Fruit fly (Drosophila melanogaster): ENCODE measurements around the gene Sec20.

Gene Sec20

dm6 chr3R:5853032-5853431 lies 28.7 kb upstream of the Sec20 start, which contains the start of gene CG34287:
CG34287 (plus strand) TSS chr3R:5853332.
- TF ChIP-seq rgr (GFP tag; optimal IDR thresholded peaks at IDR 0.05) (no peak), CG9705 (GFP tag; optimal IDR thresholded peaks at IDR 0.05) (no peak), Abd-B (GFP tag; optimal IDR thresholded peaks at IDR 0.05) (no peak), Sp1 (GFP tag; optimal IDR thresholded peaks at IDR 0.05) (no peak), pan (optimal IDR thresholded peaks at IDR 0.05) (no peak), h (GFP tag; optimal IDR thresholded peaks at IDR 0.05) (no peak), Dif (GFP tag; optimal IDR thresholded peaks at IDR 0.05; ENCODE audit: partially characterized antibody) (no peak), HLH106 (tag; optimal IDR thresholded peaks at IDR 0.05) (no peak), Jra (GFP tag; optimal IDR thresholded peaks at IDR 0.05) (no peak), Hr83 (GFP tag; optimal IDR thresholded peaks at IDR 0.05; ENCODE audit: poor library complexity, severe bottlenecking) (no peak), Vsx2 (GFP tag; optimal IDR thresholded peaks at IDR 0.05; ENCODE audit: partially characterized antibody) (no peak)

dm6 chr3R:5846570-5847270 lies 22.4 kb upstream of the Sec20 start, which contains the start of gene CG14676:
CG14676 (plus strand) TSS chr3R:5847220.
- peak; percentile 14 for TF ChIP-seq Myc (optimal IDR thresholded peaks at IDR 0.05)
- TF ChIP-seq Jra (GFP tag; optimal IDR thresholded peaks at IDR 0.05), result no peak
- TF ChIP-seq Hnf4 (GFP tag; optimal IDR thresholded peaks at IDR 0.05), result no peak

dm6 chr3R:5843516-5843915 lies 19.2 kb upstream of the Sec20 start:
- no peak for TF ChIP-seq dl (GFP tag; optimal IDR thresholded peaks at IDR 0.05; ENCODE audit: insufficient read depth in 1 of 2, partially characterized antibody in 2 of 2)
- TF ChIP-seq N (GFP tag; optimal IDR thresholded peaks at IDR 0.05), result no peak
- no peak for TF ChIP-seq Rel (GFP tag; optimal IDR thresholded peaks at IDR 0.05)
- TF ChIP-seq Rel (tag; optimal IDR thresholded peaks at IDR 0.05), result no peak
- no peak for TF ChIP-seq CG32264 (GFP tag; optimal IDR thresholded peaks at IDR 0.05)
- TF ChIP-seq br (GFP tag; optimal IDR thresholded peaks at IDR 0.05), result no peak
- no peak for TF ChIP-seq fru (GFP tag; optimal IDR thresholded peaks at IDR 0.05)
- no peak for TF ChIP-seq h (GFP tag; optimal IDR thresholded peaks at IDR 0.05)
- no peak for TF ChIP-seq CrebA (GFP tag; optimal IDR thresholded peaks at IDR 0.05; ENCODE audit: borderline replicate concordance)
- TF ChIP-seq Myc (optimal IDR thresholded peaks at IDR 0.05), result no peak
- TF ChIP-seq dsf (GFP tag; optimal IDR thresholded peaks at IDR 0.05; ENCODE audit: borderline replicate concordance), result no peak
- TF ChIP-seq Vsx2 (GFP tag; optimal IDR thresholded peaks at IDR 0.05; ENCODE audit: partially characterized antibody), result no peak
- TF ChIP-seq Mio (GFP tag; optimal IDR thresholded peaks at IDR 0.05), result no peak

- peak; percentile 6 for TF ChIP-seq h (GFP tag; optimal IDR thresholded peaks at IDR 0.05)
- no peak for TF ChIP-seq lola (GFP tag; optimal IDR thresholded peaks at IDR 0.05)
These were observed 17.0 kb upstream of the Sec20 start for dm6 chr3R:5841290-5841689.

- TF ChIP-seq lola (GFP tag; optimal IDR thresholded peaks at IDR 0.05), result no peak
- no peak for TF ChIP-seq sv (GFP tag; optimal IDR thresholded peaks at IDR 0.05)
- TF ChIP-seq Jra (GFP tag; optimal IDR thresholded peaks at IDR 0.05), result no peak
- TF ChIP-seq br (GFP tag; optimal IDR thresholded peaks at IDR 0.05), result no peak
- TF ChIP-seq CrebA (GFP tag; optimal IDR thresholded peaks at IDR 0.05; ENCODE audit: borderline replicate concordance), result no peak
- no peak for TF ChIP-seq brk (GFP tag; optimal IDR thresholded peaks at IDR 0.05)
- no peak for TF ChIP-seq Hnf4 (GFP tag; optimal IDR thresholded peaks at IDR 0.05)
- TF ChIP-seq Abd-B (GFP tag; optimal IDR thresholded peaks at IDR 0.05), result no peak
- TF ChIP-seq jim (GFP tag; optimal IDR thresholded peaks at IDR 0.05), result no peak
- TF ChIP-seq Sp1 (GFP tag; optimal IDR thresholded peaks at IDR 0.05), result no peak
- TF ChIP-seq psq (GFP tag; optimal IDR thresholded peaks at IDR 0.05), result no peak
- no peak for TF ChIP-seq dsf (GFP tag; optimal IDR thresholded peaks at IDR 0.05; ENCODE audit: borderline replicate concordance)
- no peak for TF ChIP-seq N (GFP tag; optimal IDR thresholded peaks at IDR 0.05)
- no peak for TF ChIP-seq h (GFP tag; optimal IDR thresholded peaks at IDR 0.05)
- TF ChIP-seq ey (GFP tag; optimal IDR thresholded peaks at IDR 0.05), result no peak
- no peak for TF ChIP-seq Rel (GFP tag; optimal IDR thresholded peaks at IDR 0.05)
- TF ChIP-seq Rel (tag; optimal IDR thresholded peaks at IDR 0.05), result no peak
- no peak for TF ChIP-seq tai (GFP tag; optimal IDR thresholded peaks at IDR 0.05)
- TF ChIP-seq Dif (GFP tag; optimal IDR thresholded peaks at IDR 0.05; ENCODE audit: partially characterized antibody), result no peak
- no peak for TF ChIP-seq Hr83 (GFP tag; optimal IDR thresholded peaks at IDR 0.05; ENCODE audit: poor library complexity, severe bottlenecking)
- no peak for TF ChIP-seq Dfd (GFP tag; optimal IDR thresholded peaks at IDR 0.05)
These were observed 16.5 kb upstream of the Sec20 start, which contains the start of gene CG1213 for dm6 chr3R:5840870-5841269. CG1213 (plus strand) TSS chr3R:5841170.

Measured in whole organism, wandering third instar larva.